Worm (Caenorhabditis elegans): ENCODE measurements around the gene K06H7.8.

The K06H7.8 gene

ce11 chrIII:8108490-8108889 lies 10.5 kb upstream of the K06H7.8 start, which contains the start of gene C14B9.3:
TSS of gene C14B9.3 (plus strand) at chrIII:8108790.
- TF ChIP-seq ref-1 (GFP tag; conservative IDR thresholded peaks at IDR 0.05) = no peak
- TF ChIP-seq tab-1 (GFP tag; IDR thresholded peaks at IDR 0.05) = no peak
- TF ChIP-seq T22C8.4 (GFP tag; IDR thresholded peaks at IDR 0.05) = no peak
- TF ChIP-seq ztf-23 (GFP tag; IDR thresholded peaks at IDR 0.05) = no peak
- TF ChIP-seq klf-2 (GFP tag; conservative IDR thresholded peaks at IDR 0.05) = no peak
- TF ChIP-seq med-1 (GFP tag; optimal IDR thresholded peaks at IDR 0.05; ENCODE audit: insufficient read depth) = no peak
- TF ChIP-seq ztf-29 (GFP tag; IDR thresholded peaks at IDR 0.05) = no peak
- TF ChIP-seq cog-1 (tag; optimal IDR thresholded peaks at IDR 0.05) = no peak

ce11 chrIII:8106476-8106875 lies 8.5 kb upstream of the K06H7.8 start:
- TF ChIP-seq T22C8.4 (GFP tag; IDR thresholded peaks at IDR 0.05) = peak; percentile 83
- TF ChIP-seq tab-1 (GFP tag; IDR thresholded peaks at IDR 0.05) = peak; percentile 89
- peak; percentile 86 for TF ChIP-seq ztf-29 (GFP tag; IDR thresholded peaks at IDR 0.05)
- peak; percentile 92 for TF ChIP-seq flt-1 (GFP tag; IDR thresholded peaks at IDR 0.05)
- TF ChIP-seq ztf-23 (GFP tag; IDR thresholded peaks at IDR 0.05) = peak; percentile 89
- TF ChIP-seq med-1 (GFP tag; optimal IDR thresholded peaks at IDR 0.05; ENCODE audit: insufficient read depth) = peak; percentile 37
- peak; percentile 45 for TF ChIP-seq cog-1 (tag; optimal IDR thresholded peaks at IDR 0.05)
- TF ChIP-seq ref-1 (GFP tag; conservative IDR thresholded peaks at IDR 0.05) = peak; percentile 73
- peak; percentile 78 for TF ChIP-seq klf-2 (GFP tag; conservative IDR thresholded peaks at IDR 0.05)

- TF ChIP-seq klf-2 (GFP tag; conservative IDR thresholded peaks at IDR 0.05) (no peak), T22C8.4 (GFP tag; IDR thresholded peaks at IDR 0.05) (no peak), cog-1 (tag; optimal IDR thresholded peaks at IDR 0.05) (no peak), flt-1 (GFP tag; IDR thresholded peaks at IDR 0.05) (no peak), ztf-23 (GFP tag; IDR thresholded peaks at IDR 0.05) (no peak), tab-1 (GFP tag; IDR thresholded peaks at IDR 0.05) (no peak), med-1 (GFP tag; optimal IDR thresholded peaks at IDR 0.05; ENCODE audit: insufficient read depth) (no peak), ztf-29 (GFP tag; IDR thresholded peaks at IDR 0.05) (no peak), ref-1 (GFP tag; conservative IDR thresholded peaks at IDR 0.05) (no peak)
These were observed 7.8 kb upstream of the K06H7.8 start for ce11 chrIII:8105771-8106170.

ce11 chrIII:8100960-8101359 lies 2.9 kb upstream of the K06H7.8 start, which contains the start of gene plk-1:
TSS of gene plk-1 (plus strand) at chrIII:8101348.
- TF ChIP-seq med-1 (GFP tag; optimal IDR thresholded peaks at IDR 0.05; ENCODE audit: insufficient read depth) (no peak), klf-2 (GFP tag; conservative IDR thresholded peaks at IDR 0.05) (no peak), T22C8.4 (GFP tag; IDR thresholded peaks at IDR 0.05) (no peak), tab-1 (GFP tag; IDR thresholded peaks at IDR 0.05) (no peak)

- TF ChIP-seq med-1 (GFP tag; optimal IDR thresholded peaks at IDR 0.05; ENCODE audit: insufficient read depth) = no peak
- no peak for TF ChIP-seq tab-1 (GFP tag; IDR thresholded peaks at IDR 0.05)
- no peak for TF ChIP-seq flt-1 (GFP tag; IDR thresholded peaks at IDR 0.05)
- TF ChIP-seq ztf-29 (GFP tag; IDR thresholded peaks at IDR 0.05) = no peak
- TF ChIP-seq klf-2 (GFP tag; conservative IDR thresholded peaks at IDR 0.05) = no peak
- TF ChIP-seq ref-1 (GFP tag; conservative IDR thresholded peaks at IDR 0.05) = no peak
- TF ChIP-seq T22C8.4 (GFP tag; IDR thresholded peaks at IDR 0.05) = no peak
- no peak for TF ChIP-seq cog-1 (tag; optimal IDR thresholded peaks at IDR 0.05)
- no peak for TF ChIP-seq ztf-23 (GFP tag; IDR thresholded peaks at IDR 0.05)
These were observed 1.0 kb upstream of the K06H7.8 start, which contains the start of gene K06H7.1 for ce11 chrIII:8099022-8099421. TSS of gene K06H7.1 (plus strand) at chrIII:8099322.

ce11 chrIII:8093079-8093623 lies 4.9 kb downstream of the K06H7.8 start, which contains the start of gene K06H7.2:
TSS of gene K06H7.2 (plus strand) at chrIII:8093573.
- TF ChIP-seq T22C8.4 (GFP tag; IDR thresholded peaks at IDR 0.05) = no peak
- TF ChIP-seq ztf-29 (GFP tag; IDR thresholded peaks at IDR 0.05) = no peak
- 0 out of 2 replicates have a peak, but pooled peaks have one; percentile 40 for TF ChIP-seq flt-1 (GFP tag; IDR thresholded peaks at IDR 0.05)
- TF ChIP-seq klf-2 (GFP tag; conservative IDR thresholded peaks at IDR 0.05) = no peak
- TF ChIP-seq ref-1 (GFP tag; conservative IDR thresholded peaks at IDR 0.05) = no peak
- TF ChIP-seq ztf-23 (GFP tag; IDR thresholded peaks at IDR 0.05) = no peak
- TF ChIP-seq med-1 (GFP tag; optimal IDR thresholded peaks at IDR 0.05; ENCODE audit: insufficient read depth) = no peak
- TF ChIP-seq tab-1 (GFP tag; IDR thresholded peaks at IDR 0.05) = no peak
- TF ChIP-seq cog-1 (tag; optimal IDR thresholded peaks at IDR 0.05) = peak; percentile 48

ce11 chrIII:8091408-8091807 lies 6.6 kb downstream of the K06H7.8 start, which contains the start of gene idi-1:
TSS of gene idi-1 (plus strand) at chrIII:8091708.
- TF ChIP-seq T22C8.4 (GFP tag; IDR thresholded peaks at IDR 0.05) = no peak
- no peak for TF ChIP-seq tab-1 (GFP tag; IDR thresholded peaks at IDR 0.05)
- TF ChIP-seq flt-1 (GFP tag; IDR thresholded peaks at IDR 0.05) = no peak
- no peak for TF ChIP-seq med-1 (GFP tag; optimal IDR thresholded peaks at IDR 0.05; ENCODE audit: insufficient read depth)
- no peak for TF ChIP-seq ref-1 (GFP tag; conservative IDR thresholded peaks at IDR 0.05)
- no peak for TF ChIP-seq ztf-23 (GFP tag; IDR thresholded peaks at IDR 0.05)
- TF ChIP-seq ztf-29 (GFP tag; IDR thresholded peaks at IDR 0.05) = no peak
- TF ChIP-seq klf-2 (GFP tag; conservative IDR thresholded peaks at IDR 0.05) = no peak
- no peak for TF ChIP-seq cog-1 (tag; optimal IDR thresholded peaks at IDR 0.05)

ce11 chrIII:8088235-8088634 lies 9.8 kb downstream of the K06H7.8 start, which contains the start of gene vms-1:
TSS of gene vms-1 (plus strand) at chrIII:8088535.
- TF ChIP-seq flt-1 (GFP tag; IDR thresholded peaks at IDR 0.05) = no peak
- TF ChIP-seq ref-1 (GFP tag; conservative IDR thresholded peaks at IDR 0.05) = no peak
- no peak for TF ChIP-seq tab-1 (GFP tag; IDR thresholded peaks at IDR 0.05)
- TF ChIP-seq ztf-29 (GFP tag; IDR thresholded peaks at IDR 0.05) = no peak
- TF ChIP-seq med-1 (GFP tag; optimal IDR thresholded peaks at IDR 0.05; ENCODE audit: insufficient read depth) = no peak
- TF ChIP-seq T22C8.4 (GFP tag; IDR thresholded peaks at IDR 0.05) = no peak
- TF ChIP-seq cog-1 (tag; optimal IDR thresholded peaks at IDR 0.05) = no peak
- no peak for TF ChIP-seq klf-2 (GFP tag; conservative IDR thresholded peaks at IDR 0.05)
- no peak for TF ChIP-seq ztf-23 (GFP tag; IDR thresholded peaks at IDR 0.05)

ce11 chrIII:8085355-8085754 lies 12.7 kb downstream of the K06H7.8 start, which contains the start of the genes K06H7.7 and grp-1:
TSS of gene K06H7.7 (minus strand) at chrIII:8085475.
TSS of gene grp-1 (plus strand) at chrIII:8085705.
- TF ChIP-seq tab-1 (GFP tag; IDR thresholded peaks at IDR 0.05) (no peak), ref-1 (GFP tag; conservative IDR thresholded peaks at IDR 0.05) (no peak), cog-1 (tag; optimal IDR thresholded peaks at IDR 0.05) (no peak), klf-2 (GFP tag; conservative IDR thresholded peaks at IDR 0.05) (no peak), T22C8.4 (GFP tag; IDR thresholded peaks at IDR 0.05) (no peak)
